Worm (Caenorhabditis elegans) whole organism, L2 larva: ENCODE data around the gene R11G1.11.

Source experiments
- ZK546.5 ChIP-seq: sonication (generic microtip); optimal IDR thresholded peaks from 2 replicates; lab custom pipeline; 2017; ENCODE audit warnings: missing biosample characterization, missing genetic modification characterization
- aly-2 ChIP-seq: fragments of 150-350 bp; optimal IDR thresholded peaks from 2 replicates; lab custom pipeline; 2014; ENCODE audit warnings: missing biosample characterization, missing genetic modification characterization
- ama-1 ChIP-seq: fragments of 150-350 bp; optimal IDR thresholded peaks from 2 replicates; lab custom pipeline; 2018; ENCODE audit warnings: inconsistent platforms
- ceh-82 ChIP-seq: fragments of 150-350 bp; optimal IDR thresholded peaks from 2 replicates; lab custom pipeline; 2014; ENCODE audit warnings: missing biosample characterization, missing genetic modification characterization
- fos-1 ChIP-seq: fragments of 150-350 bp; optimal IDR thresholded peaks from 2 replicates; lab custom pipeline; 2014; ENCODE audit warnings: missing biosample characterization, missing genetic modification characterization
- lin-13 ChIP-seq: fragments of 150-350 bp; optimal IDR thresholded peaks from 2 replicates; lab custom pipeline; 2014; ENCODE audit warnings: missing biosample characterization, missing genetic modification reagents, missing genetic modification characterization
- lin-39 ChIP-seq: fragments of 150-350 bp; optimal IDR thresholded peaks from 2 replicates; lab custom pipeline; 2014; ENCODE audit warnings: missing biosample characterization, missing genetic modification reagents, missing genetic modification characterization
- lsy-2 ChIP-seq, 2 experiments: fragments of 150-350 bp in 1 of 2; sonication (generic microtip) in 1 of 2; optimal IDR thresholded peaks; 2 replicates each; lab custom pipeline; 2014 to 2017; ENCODE audit warnings: missing biosample characterization in 2 of 2, missing genetic modification characterization in 2 of 2
- nhr-11 ChIP-seq: fragments of 150-350 bp; optimal IDR thresholded peaks from 2 replicates; lab custom pipeline; 2014; ENCODE audit warnings: missing biosample characterization, missing genetic modification characterization
- nhr-21 ChIP-seq: fragments of 150-350 bp; optimal IDR thresholded peaks from 2 replicates; lab custom pipeline; 2014; ENCODE audit warnings: missing biosample characterization, missing genetic modification characterization
- nhr-237 ChIP-seq: fragments of 150-350 bp; optimal IDR thresholded peaks from 2 replicates; lab custom pipeline; 2014; ENCODE audit warnings: missing biosample characterization, missing genetic modification characterization
- nhr-25 ChIP-seq: fragments of 150-350 bp; sonication (generic microtip); optimal IDR thresholded peaks from 3 replicates; lab custom pipeline; 2014; ENCODE audit warnings: missing biosample characterization, missing genetic modification characterization
- snpc-4 ChIP-seq: fragments of 150-350 bp; optimal IDR thresholded peaks from 2 replicates; lab custom pipeline; 2014; ENCODE audit warnings: missing biosample characterization, missing genetic modification characterization
- ztf-4 ChIP-seq: fragments of 150-350 bp; optimal IDR thresholded peaks from 2 replicates; lab custom pipeline; 2014; ENCODE audit warnings: missing biosample characterization, missing genetic modification characterization

- no peak for TF ChIP-seq lsy-2 (tag; optimal IDR thresholded peaks at IDR 0.05; lab: Kevin White, UChicago)
- no peak for TF ChIP-seq lin-39 (tag; lab: Kevin White, UChicago)
- TF ChIP-seq snpc-4 (tag; lab: Kevin White, UChicago), result no peak
- no peak for TF ChIP-seq nhr-25
- no peak for TF ChIP-seq lin-13 (GFP tag; lab: Kevin White, UChicago)
- no peak for TF ChIP-seq nhr-21 (tag; lab: Kevin White, UChicago)
- TF ChIP-seq nhr-237 (tag; lab: Kevin White, UChicago), result no peak
- TF ChIP-seq ama-1 (lab: Kevin White, UChicago), result no peak
- TF ChIP-seq ztf-4 (tag; lab: Kevin White, UChicago), result no peak
- TF ChIP-seq ZK546.5, result no peak
- TF ChIP-seq ceh-82 (tag; lab: Kevin White, UChicago), result no peak
- TF ChIP-seq aly-2 (tag; lab: Kevin White, UChicago), result no peak
- TF ChIP-seq nhr-11 (tag; lab: Kevin White, UChicago), result no peak
- no peak for TF ChIP-seq fos-1 (tag; lab: Kevin White, UChicago)
Measured at ce11 chrX:3659192-3659591, 4.5 kb downstream of the R11G1.11 start, which contains the start of gene R11G1.1.
